Fruit fly (Drosophila melanogaster): ENCODE measurements around the gene Prosalpha3T.

The Prosalpha3T gene

dm6 chr3R:31089985-31090384 lies 33.2 kb downstream of the Prosalpha3T start:
- TF ChIP-seq insv (optimal IDR thresholded peaks at IDR 0.05): no peak
- TF ChIP-seq h (optimal IDR thresholded peaks at IDR 0.05): no peak
- no peak for TF ChIP-seq Myc (optimal IDR thresholded peaks at IDR 0.05)
- no peak for TF ChIP-seq Sin3A (optimal IDR thresholded peaks at IDR 0.05)
- TF ChIP-seq psq (optimal IDR thresholded peaks at IDR 0.05): no peak
- TF ChIP-seq ttk (optimal IDR thresholded peaks at IDR 0.05): no peak

- no peak for TF ChIP-seq h (optimal IDR thresholded peaks at IDR 0.05)
- TF ChIP-seq psq (optimal IDR thresholded peaks at IDR 0.05): no peak
- no peak for TF ChIP-seq Myc (optimal IDR thresholded peaks at IDR 0.05)
- TF ChIP-seq Sin3A (optimal IDR thresholded peaks at IDR 0.05): no peak
- TF ChIP-seq ttk (optimal IDR thresholded peaks at IDR 0.05): no peak
- no peak for TF ChIP-seq insv (optimal IDR thresholded peaks at IDR 0.05)
Observed at dm6 chr3R:31086394-31086793, 36.8 kb downstream of the Prosalpha3T start.
